Worm (Caenorhabditis elegans) whole organism, L3 larva: ENCODE data around the gene cra-1.

ENCODE experiments used
- R02D3.7 ChIP-seq: fragments of 150-350 bp; optimal IDR thresholded peaks from 2 replicates; lab custom pipeline; 2014; ENCODE audit warnings: missing biosample characterization, missing genetic modification characterization
- ZK546.5 ChIP-seq: sonication (generic microtip); optimal IDR thresholded peaks from 2 replicates; lab custom pipeline; 2017; ENCODE audit warnings: missing biosample characterization, missing genetic modification characterization
- aly-2 ChIP-seq: fragments of 150-350 bp; optimal IDR thresholded peaks from 2 replicates; lab custom pipeline; 2014; ENCODE audit warnings: missing biosample characterization, missing genetic modification characterization
- ama-1 ChIP-seq: fragments of 150-350 bp; optimal IDR thresholded peaks from 2 replicates; lab custom pipeline; 2018
- ceh-16 ChIP-seq: sonication (generic microtip); optimal IDR thresholded peaks from 2 replicates; lab custom pipeline; 2017; ENCODE audit warnings: missing biosample characterization, missing genetic modification characterization
- ceh-82 ChIP-seq: fragments of 150-350 bp; optimal IDR thresholded peaks from 2 replicates; lab custom pipeline; 2014; ENCODE audit warnings: missing biosample characterization, missing genetic modification characterization
- daf-12 ChIP-seq: fragments of 150-350 bp; optimal IDR thresholded peaks from 2 replicates; lab custom pipeline; 2014; ENCODE audit warnings: missing biosample characterization, missing genetic modification reagents, missing genetic modification characterization
- egl-27 ChIP-seq: sonication (generic microtip); optimal IDR thresholded peaks from 4 replicates; lab custom pipeline; 2017; ENCODE audit warnings: missing biosample characterization, missing genetic modification reagents, missing genetic modification characterization
- egl-5 ChIP-seq: fragments of 150-350 bp; optimal IDR thresholded peaks from 2 replicates; lab custom pipeline; 2017; ENCODE audit warnings: missing biosample characterization, missing genetic modification reagents, missing genetic modification characterization, inconsistent platforms
- elt-1 ChIP-seq: fragments of 150-350 bp; optimal IDR thresholded peaks from 2 replicates; lab custom pipeline; 2014; ENCODE audit warnings: missing biosample characterization, missing genetic modification characterization
- elt-2 ChIP-seq: sonication (generic microtip); optimal IDR thresholded peaks from 2 replicates; lab custom pipeline; 2016; ENCODE audit warnings: missing genetic modification reagents, mild to moderate bottlenecking, missing genetic modification characterization, missing compliant biosample characterization
- elt-3 ChIP-seq, 3 experiments: fragments of 150-350 bp in 1 of 3; sonication (generic microtip) in 2 of 3; optimal IDR thresholded peaks; 2 replicates in 2 of 3; 4 replicates in 1 of 3; lab custom pipeline; 2014 to 2017; ENCODE audit warnings: missing biosample characterization in 3 of 3, missing genetic modification characterization in 3 of 3
- fkh-10 ChIP-seq: sonication (generic microtip); optimal IDR thresholded peaks from 2 replicates; lab custom pipeline; 2017; ENCODE audit warnings: missing biosample characterization, missing genetic modification reagents, missing genetic modification characterization
- fkh-2 ChIP-seq: fragments of 150-350 bp; optimal IDR thresholded peaks from 2 replicates; lab custom pipeline; 2014; ENCODE audit warnings: missing biosample characterization, missing genetic modification reagents, missing genetic modification characterization
- fos-1 ChIP-seq: fragments of 150-350 bp; optimal IDR thresholded peaks from 2 replicates; lab custom pipeline; 2014; ENCODE audit warnings: missing biosample characterization, missing genetic modification characterization
- hmg-11 ChIP-seq: sonication (generic microtip); optimal IDR thresholded peaks from 2 replicates; lab custom pipeline; 2016; ENCODE audit warnings: missing genetic modification characterization, missing compliant biosample characterization
- jun-1 ChIP-seq: fragments of 150-350 bp; optimal IDR thresholded peaks from 2 replicates; lab custom pipeline; 2014; ENCODE audit warnings: missing biosample characterization, missing genetic modification reagents, missing genetic modification characterization
- lin-39 ChIP-seq: fragments of 150-350 bp; optimal IDR thresholded peaks from 2 replicates; lab custom pipeline; 2018; ENCODE audit warnings: missing biosample characterization, missing genetic modification reagents, missing genetic modification characterization
- lsy-12 ChIP-seq: sonication (generic microtip); optimal IDR thresholded peaks from 2 replicates; lab custom pipeline; 2016; ENCODE audit warnings: mild to moderate bottlenecking, missing genetic modification characterization, missing compliant biosample characterization
- mdl-1 ChIP-seq: fragments of 150-350 bp; optimal IDR thresholded peaks from 2 replicates; lab custom pipeline; 2014; ENCODE audit warnings: missing biosample characterization, missing genetic modification characterization
- mml-1 ChIP-seq: fragments of 150-350 bp; sonication (generic microtip); optimal IDR thresholded peaks from 3 replicates; lab custom pipeline; 2014; ENCODE audit warnings: missing biosample characterization, missing genetic modification characterization
- nfya-1 ChIP-seq: sonication (generic microtip); optimal IDR thresholded peaks from 2 replicates; lab custom pipeline; 2017; ENCODE audit warnings: missing genetic modification characterization, mild to moderate bottlenecking, missing compliant biosample characterization, antibody characterized with exemption, moderate library complexity; ENCODE audit not compliant: insufficient read depth
- nhr-11 ChIP-seq: fragments of 150-350 bp; optimal IDR thresholded peaks from 2 replicates; lab custom pipeline; 2014; ENCODE audit warnings: missing biosample characterization, missing genetic modification characterization
- nhr-12 ChIP-seq: fragments of 150-350 bp; optimal IDR thresholded peaks from 2 replicates; lab custom pipeline; 2014; ENCODE audit warnings: missing biosample characterization, missing genetic modification characterization
- nhr-23 ChIP-seq: fragments of 150-350 bp; optimal IDR thresholded peaks from 2 replicates; lab custom pipeline; 2014; ENCODE audit warnings: missing biosample characterization, missing genetic modification reagents, missing genetic modification characterization
- nhr-43 ChIP-seq: sonication (generic microtip); optimal IDR thresholded peaks from 2 replicates; lab custom pipeline; 2016; ENCODE audit warnings: mild to moderate bottlenecking, missing genetic modification characterization, missing compliant biosample characterization; ENCODE audit not compliant: poor library complexity, severe bottlenecking
- nhr-76 ChIP-seq: fragments of 150-350 bp; sonication (generic microtip); optimal IDR thresholded peaks from 5 replicates; lab custom pipeline; 2014; ENCODE audit warnings: missing biosample characterization, missing genetic modification characterization
- nhr-77 ChIP-seq: fragments of 150-350 bp; optimal IDR thresholded peaks from 2 replicates; lab custom pipeline; 2014; ENCODE audit warnings: missing biosample characterization, missing genetic modification characterization
- pqm-1 ChIP-seq: fragments of 150-350 bp; optimal IDR thresholded peaks from 2 replicates; lab custom pipeline; 2017; ENCODE audit warnings: missing biosample characterization, missing genetic modification characterization, inconsistent platforms
- sea-2 ChIP-seq: fragments of 150-350 bp; sonication (generic microtip); optimal IDR thresholded peaks from 4 replicates; lab custom pipeline; 2014; ENCODE audit warnings: missing biosample characterization, missing genetic modification reagents, missing genetic modification characterization
- skn-1 ChIP-seq: fragments of 150-350 bp; optimal IDR thresholded peaks from 2 replicates; lab custom pipeline; 2014; ENCODE audit warnings: missing biosample characterization, missing genetic modification characterization
- snpc-4 ChIP-seq: fragments of 150-350 bp; optimal IDR thresholded peaks from 2 replicates; lab custom pipeline; 2014; ENCODE audit warnings: missing biosample characterization, missing genetic modification characterization
- tbx-2 ChIP-seq: sonication (generic microtip); optimal IDR thresholded peaks from 2 replicates; lab custom pipeline; 2016; ENCODE audit warnings: mild to moderate bottlenecking, missing genetic modification characterization, missing compliant biosample characterization
- unc-39 ChIP-seq: sonication (generic microtip); optimal IDR thresholded peaks from 4 replicates; lab custom pipeline; 2017; ENCODE audit warnings: missing biosample characterization, missing genetic modification characterization
- unc-62 ChIP-seq: fragments of 150-350 bp; sonication (generic microtip); optimal IDR thresholded peaks from 4 replicates; lab custom pipeline; 2014; ENCODE audit warnings: missing biosample characterization, missing genetic modification reagents, missing genetic modification characterization
- ztf-11 ChIP-seq: fragments of 150-350 bp; optimal IDR thresholded peaks from 2 replicates; lab custom pipeline; 2014; ENCODE audit warnings: missing biosample characterization, missing genetic modification characterization
- ztf-4 ChIP-seq: fragments of 150-350 bp; optimal IDR thresholded peaks from 2 replicates; lab custom pipeline; 2014; ENCODE audit warnings: missing biosample characterization, missing genetic modification characterization

Gene cra-1

DNA sequence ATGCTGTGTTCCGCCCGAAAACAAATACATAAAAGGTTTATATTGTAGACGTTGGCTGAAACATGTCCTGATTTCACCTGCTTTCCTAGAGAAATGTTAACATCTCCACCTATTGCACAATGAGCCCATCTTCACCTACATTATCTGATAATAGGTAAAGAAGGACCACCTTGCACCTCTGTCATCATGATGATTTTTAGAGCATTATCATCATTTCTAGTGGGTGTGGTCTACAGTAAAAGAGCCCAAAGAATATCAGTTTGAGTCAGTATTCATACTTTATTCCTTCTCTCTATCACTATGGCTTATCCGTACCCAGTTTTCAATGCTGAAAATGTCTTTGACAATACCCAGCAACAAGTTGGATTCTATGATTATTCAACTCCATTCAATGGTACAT is 14.9 kb upstream of the cra-1 start, which contains the start of gene med-2:
Gene med-2 (plus strand): TSS at position 301 of the 400 bp plus-strand sequence.
- TF ChIP-seq nhr-23 = no peak
- TF ChIP-seq ZK546.5 (tag; lab: Kevin White, UChicago) = no peak
- TF ChIP-seq ztf-11 (tag; lab: Kevin White, UChicago) = no peak
- TF ChIP-seq nhr-12 = no peak
- TF ChIP-seq fkh-2 = no peak
- no peak for TF ChIP-seq pqm-1 (tag; lab: Kevin White, UChicago)

DNA sequence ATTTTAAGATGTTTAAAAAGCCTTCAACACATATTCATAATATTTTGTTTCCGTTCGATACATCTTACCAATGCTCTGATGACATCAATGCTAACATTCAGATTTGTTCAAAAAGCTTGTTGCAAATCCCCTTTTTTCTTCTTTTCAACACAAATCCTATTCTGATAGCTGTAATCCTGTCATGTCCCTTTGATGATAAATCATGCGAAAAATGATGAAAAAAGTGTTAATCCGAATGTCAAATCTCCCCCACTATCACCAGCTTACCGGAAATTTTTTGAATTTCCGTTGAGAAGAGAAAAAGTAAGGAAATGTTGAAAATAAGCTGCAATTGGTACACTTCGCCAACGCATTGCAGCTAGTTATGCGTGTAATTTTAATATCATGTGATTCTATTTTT is 12.5 kb upstream of the cra-1 start:
- TF ChIP-seq egl-5 (tag; lab: Kevin White, UChicago) (no peak), ZK546.5 (tag; lab: Kevin White, UChicago) (no peak), tbx-2 (tag; lab: Kevin White, UChicago) (no peak), elt-2 (no peak), aly-2 (tag; lab: Kevin White, UChicago) (no peak)

DNA sequence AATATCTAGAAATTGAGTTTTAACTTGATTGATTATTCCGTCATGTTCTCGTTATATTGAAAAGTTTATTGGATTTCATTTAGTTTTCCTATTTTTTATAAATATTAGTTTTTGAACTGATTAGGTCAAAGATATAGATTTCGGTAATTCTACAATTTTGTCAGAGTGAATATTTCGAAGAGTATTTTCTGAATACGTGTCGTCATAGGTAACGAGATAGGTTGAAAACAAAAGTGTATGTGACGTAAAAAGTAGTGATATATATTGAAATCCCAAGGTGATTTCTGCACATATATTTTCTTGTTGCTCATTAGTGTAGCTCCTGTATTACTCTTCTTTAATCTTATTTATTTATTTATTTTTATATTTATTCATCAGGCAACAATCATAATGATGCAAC is 11.5 kb upstream of the cra-1 start, which contains the start of gene K04C2.7:
Gene K04C2.7 (plus strand): TSS at position 301 of the 400 bp plus-strand sequence.
- TF ChIP-seq lsy-12 (no peak), mdl-1 (tag; lab: Kevin White, UChicago) (no peak), unc-62 (GFP tag; lab: Kevin White, UChicago) (no peak), daf-12 (no peak), R02D3.7 (no peak), skn-1 (tag; lab: Kevin White, UChicago) (no peak), mml-1 (no peak), ztf-11 (tag; lab: Kevin White, UChicago) (no peak), egl-27 (no peak)
- TF ChIP-seq, all 47 proteins: peak for 0

DNA sequence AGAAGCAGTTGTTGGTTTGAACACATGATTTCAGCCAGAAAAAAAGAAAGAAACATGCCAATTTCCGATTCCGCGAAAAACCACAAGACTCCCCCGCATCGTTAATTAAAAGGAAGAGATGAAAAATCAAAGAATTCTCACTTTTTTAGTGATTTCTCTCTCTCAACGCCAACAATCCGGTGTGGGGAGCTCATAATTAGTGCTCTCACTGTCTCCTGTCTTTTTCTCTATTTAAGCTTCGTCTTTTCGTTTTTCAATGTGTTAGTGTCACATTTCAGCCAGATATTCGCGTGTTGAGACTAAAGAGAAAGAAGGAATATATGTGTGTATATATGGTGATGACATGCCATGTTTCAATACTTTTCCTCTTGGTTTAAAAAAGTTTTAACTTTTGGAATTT is 4.5 kb upstream of the cra-1 start:
- TF ChIP-seq nhr-12 (no peak), nhr-23 (no peak), skn-1 (tag; lab: Kevin White, UChicago) (no peak), aly-2 (tag; lab: Kevin White, UChicago) (no peak), ceh-82 (tag; lab: Kevin White, UChicago) (no peak), hmg-11 (tag; lab: Kevin White, UChicago) (no peak), ZK546.5 (tag; lab: Kevin White, UChicago) (no peak), elt-1 (tag; lab: Kevin White, UChicago) (no peak), ama-1 (no peak), daf-12 (no peak), nhr-43 (peak; percentile 21), nhr-11 (tag; lab: Kevin White, UChicago) (peak; percentile 2), nhr-77 (tag; lab: Kevin White, UChicago) (no peak), unc-62 (GFP tag; lab: Kevin White, UChicago) (no peak), elt-3 (tag; optimal IDR thresholded peaks at IDR 0.05; lab: Kevin White, UChicago) (no peak), tbx-2 (tag; lab: Kevin White, UChicago) (peak; percentile 21), ceh-16 (tag; lab: Kevin White, UChicago) (no peak), snpc-4 (tag; lab: Kevin White, UChicago) (no peak), fos-1 (tag; lab: Kevin White, UChicago) (no peak), lin-39 (tag; lab: Kevin White, UChicago) (no peak), R02D3.7 (no peak), jun-1 (tag; lab: Kevin White, UChicago) (no peak), ztf-4 (tag; lab: Kevin White, UChicago) (no peak), fkh-2 (no peak), sea-2 (no peak), fkh-10 (GFP tag; lab: Kevin White, UChicago) (no peak), unc-39 (tag; lab: Kevin White, UChicago) (no peak), nfya-1 (tag; lab: Kevin White, UChicago) (peak; percentile 19), mml-1 (no peak), egl-5 (tag; lab: Kevin White, UChicago) (no peak), mdl-1 (tag; lab: Kevin White, UChicago) (no peak), elt-2 (no peak), nhr-76 (tag; lab: Kevin White, UChicago) (no peak)
